Worm (Caenorhabditis elegans): ENCODE measurements around the gene erh-1.

erh-1 gene

DNA sequence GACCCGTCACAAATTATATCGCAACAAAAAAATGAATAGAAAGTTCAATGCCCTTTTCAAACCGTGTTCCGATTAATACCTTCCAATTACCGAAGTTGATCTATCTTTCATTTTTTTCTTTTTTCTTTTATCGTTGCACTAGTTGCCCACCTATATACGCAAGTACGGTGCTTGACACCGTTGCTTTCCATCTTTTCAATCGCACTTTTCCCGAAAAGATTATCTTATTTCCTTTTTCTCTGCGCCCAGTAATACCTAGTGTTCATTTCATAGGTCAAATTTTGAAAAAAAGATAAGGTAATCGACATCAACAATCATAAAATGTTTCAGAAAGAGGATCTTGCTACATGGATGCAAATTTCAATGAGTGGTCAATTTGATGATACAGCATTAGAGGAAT, 49.3 kb downstream of the erh-1 start:
- TF ChIP-seq blmp-1 (tag; optimal IDR thresholded peaks at IDR 0.05) (peak; percentile 93), sup-37 (GFP tag; optimal IDR thresholded peaks at IDR 0.05) (no peak), snu-23 (GFP tag; optimal IDR thresholded peaks at IDR 0.05) (no peak), ceh-88 (GFP tag; IDR thresholded peaks at IDR 0.05) (no peak), nhr-11 (tag; optimal IDR thresholded peaks at IDR 0.05) (no peak)

DNA sequence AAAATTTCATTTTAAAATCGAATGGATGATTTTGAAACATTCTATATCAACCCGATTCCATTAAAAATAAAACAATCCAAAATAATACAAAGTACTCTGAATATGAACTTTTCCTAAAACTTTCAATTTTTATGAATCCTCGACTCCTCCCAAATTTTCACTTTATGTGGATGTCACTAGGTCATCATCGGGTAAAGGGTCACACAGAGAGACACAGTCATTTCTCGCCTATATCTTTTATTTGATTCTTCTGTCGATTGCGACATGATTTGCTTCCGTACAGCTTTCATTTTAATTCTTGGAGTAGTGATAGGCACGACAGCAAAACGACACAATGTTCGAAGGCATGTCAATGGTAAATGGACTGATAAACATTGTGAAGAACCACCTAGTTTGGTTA, 50.4 kb downstream of the erh-1 start, which contains the start of gene F25D1.3:
Gene F25D1.3, plus strand, starts transcription at position 225 of the 400 bp plus-strand sequence.
- TF ChIP-seq nhr-237 (tag; optimal IDR thresholded peaks at IDR 0.05) (no peak), blmp-1 (tag; optimal IDR thresholded peaks at IDR 0.05) (peak; percentile 96)

All from whole organism, L1 larva.